Fruit fly (Drosophila melanogaster) whole organism, wandering third instar larva: Measurements from ENCODE around the gene Gpdh3.

Experiments
- CG32264 ChIP-seq: fragments of 200-800 bp; sonication (Bioruptor generic); optimal IDR thresholded peaks from 2 replicates; lab custom pipeline; 2016; ENCODE audit warnings: missing biosample characterization, missing genetic modification characterization
- CG9705 ChIP-seq: fragments of 200-800 bp; sonication (Bioruptor generic); optimal IDR thresholded peaks from 2 replicates; lab custom pipeline; 2018; ENCODE audit warnings: missing biosample characterization, mild to moderate bottlenecking, missing genetic modification characterization
- CrebA ChIP-seq: fragments of 200-800 bp; sonication (Bioruptor generic); optimal IDR thresholded peaks from 2 replicates; lab custom pipeline; 2016; ENCODE audit warnings: missing biosample characterization, mild to moderate bottlenecking, missing genetic modification characterization, borderline replicate concordance
- Dfd ChIP-seq: fragments of >200 bp; optimal IDR thresholded peaks from 2 replicates; lab custom pipeline; 2017; ENCODE audit warnings: missing biosample characterization, missing genetic modification characterization
- Dif ChIP-seq: fragments of 200-275, 200-300 bp; sonication (Bioruptor generic); optimal IDR thresholded peaks from 2 replicates; lab custom pipeline; 2018; ENCODE audit warnings: missing biosample characterization, missing genetic modification characterization; ENCODE audit not compliant: partially characterized antibody
- GATAd ChIP-seq: sonication (Bioruptor generic); optimal IDR thresholded peaks from 2 replicates; lab custom pipeline; 2016; ENCODE audit warnings: missing biosample characterization, missing genetic modification characterization
- HLH106 ChIP-seq: fragments of 200-800 bp; optimal IDR thresholded peaks from 3 replicates; lab custom pipeline; 2019; ENCODE audit warnings: missing biosample characterization, mild to moderate bottlenecking, missing genetic modification characterization, moderate library complexity
- Hnf4 ChIP-seq: fragments of 200-800 bp; sonication (Bioruptor generic); optimal IDR thresholded peaks from 2 replicates; lab custom pipeline; 2016; ENCODE audit warnings: missing biosample characterization, mild to moderate bottlenecking, missing genetic modification characterization
- Hr78 ChIP-seq: fragments of >200 bp; optimal IDR thresholded peaks from 2 replicates; lab custom pipeline; 2017; ENCODE audit warnings: missing biosample characterization, missing genetic modification characterization
- Hr83 ChIP-seq: fragments of 200-300 bp; sonication (Bioruptor generic); optimal IDR thresholded peaks from 2 replicates; lab custom pipeline; 2016; ENCODE audit warnings: missing biosample characterization, mild to moderate bottlenecking, missing genetic modification characterization, moderate library complexity; ENCODE audit not compliant: poor library complexity, severe bottlenecking
- Jra ChIP-seq: sonication (Bioruptor generic); optimal IDR thresholded peaks from 2 replicates; lab custom pipeline; 2016; ENCODE audit warnings: missing biosample characterization, missing genetic modification characterization
- Mio ChIP-seq: sonication (Bioruptor generic); optimal IDR thresholded peaks from 2 replicates; lab custom pipeline; 2016; ENCODE audit warnings: missing biosample characterization, missing genetic modification characterization
- OdsH ChIP-seq: fragments of 200-800 bp; sonication (Bioruptor generic); optimal IDR thresholded peaks from 2 replicates; lab custom pipeline; 2016; ENCODE audit warnings: missing biosample characterization, mild to moderate bottlenecking, missing genetic modification characterization
- Rel ChIP-seq, 2 experiments: fragments of 200-800 bp; sonication (Bioruptor generic) in 1 of 2; optimal IDR thresholded peaks; 2 replicates in 1 of 2; 3 replicates in 1 of 2; lab custom pipeline; 2016 to 2019; ENCODE audit warnings: mild to moderate bottlenecking in 2 of 2, missing biosample characterization in 2 of 2, missing genetic modification characterization in 2 of 2, moderate library complexity in 1 of 2
- Sp1 ChIP-seq: fragments of 200-800 bp; sonication (Bioruptor generic); optimal IDR thresholded peaks from 3 replicates; lab custom pipeline; 2019; ENCODE audit warnings: missing biosample characterization, mild to moderate bottlenecking, missing genetic modification characterization, moderate library complexity
- brk ChIP-seq: fragments of 200-800 bp; sonication (Bioruptor generic); optimal IDR thresholded peaks from 2 replicates; lab custom pipeline; 2016; ENCODE audit warnings: missing biosample characterization, mild to moderate bottlenecking, missing genetic modification characterization
- dl ChIP-seq, 2 experiments: fragments of 175-275, 200-275 bp in 1 of 2; fragments of 200-275 bp in 1 of 2; sonication (Bioruptor generic); optimal IDR thresholded peaks; lab custom pipeline; 2018; ENCODE audit warnings: mild to moderate bottlenecking in 2 of 2, missing biosample characterization in 2 of 2, missing genetic modification characterization in 2 of 2, moderate library complexity in 2 of 2; ENCODE audit not compliant: partially characterized antibody in 2 of 2, insufficient read depth in 1 of 2
- dmrt93B ChIP-seq: fragments of 200-800 bp; sonication (Bioruptor generic); optimal IDR thresholded peaks from 2 replicates; lab custom pipeline; 2018; ENCODE audit warnings: missing biosample characterization, mild to moderate bottlenecking, missing genetic modification characterization
- dsf ChIP-seq: sonication (Bioruptor generic); optimal IDR thresholded peaks from 2 replicates; lab custom pipeline; 2016; ENCODE audit warnings: missing biosample characterization, missing genetic modification characterization, borderline replicate concordance
- ey ChIP-seq: fragments of 200-800 bp; sonication (Bioruptor generic); optimal IDR thresholded peaks from 2 replicates; lab custom pipeline; 2016; ENCODE audit warnings: missing biosample characterization, missing genetic modification characterization
- fru ChIP-seq: fragments of 200-800 bp; sonication (Bioruptor generic); optimal IDR thresholded peaks from 3 replicates; lab custom pipeline; 2016; ENCODE audit warnings: missing biosample characterization, mild to moderate bottlenecking, missing genetic modification characterization
- h ChIP-seq: fragments of 200-800 bp; sonication (Bioruptor generic); optimal IDR thresholded peaks from 3 replicates; lab custom pipeline; 2016; ENCODE audit warnings: missing biosample characterization, mild to moderate bottlenecking, missing genetic modification characterization
- jim ChIP-seq: fragments of 175-275, 200-325 bp; sonication (Bioruptor generic); optimal IDR thresholded peaks from 2 replicates; lab custom pipeline; 2016; ENCODE audit warnings: missing biosample characterization, mild to moderate bottlenecking, missing genetic modification characterization
- lola ChIP-seq: fragments of >200 bp; optimal IDR thresholded peaks from 2 replicates; lab custom pipeline; 2017; ENCODE audit warnings: missing biosample characterization, missing genetic modification characterization
- pan ChIP-seq: fragments of >200 bp; optimal IDR thresholded peaks from 2 replicates; lab custom pipeline; 2017
- rgr ChIP-seq: fragments of 200-800 bp; sonication (Bioruptor generic); optimal IDR thresholded peaks from 3 replicates; lab custom pipeline; 2016; ENCODE audit warnings: missing biosample characterization, mild to moderate bottlenecking, missing genetic modification characterization
- sage ChIP-seq: fragments of 200-800 bp; sonication (Bioruptor generic); optimal IDR thresholded peaks from 2 replicates; lab custom pipeline; 2016; ENCODE audit warnings: missing biosample characterization, mild to moderate bottlenecking, missing genetic modification characterization
- sv ChIP-seq: fragments of 200-800 bp; sonication (Bioruptor generic); optimal IDR thresholded peaks from 3 replicates; lab custom pipeline; 2016; ENCODE audit warnings: missing biosample characterization, missing genetic modification characterization
- tai ChIP-seq: sonication (Bioruptor generic); optimal IDR thresholded peaks from 2 replicates; lab custom pipeline; 2016; ENCODE audit warnings: missing biosample characterization, missing genetic modification characterization
- usp ChIP-seq: fragments of >200 bp; optimal IDR thresholded peaks from 2 replicates; lab custom pipeline; 2017; ENCODE audit warnings: missing biosample characterization, missing genetic modification characterization
- woc ChIP-seq: sonication (Bioruptor generic); optimal IDR thresholded peaks from 2 replicates; lab custom pipeline; 2016; ENCODE audit warnings: missing biosample characterization, mild to moderate bottlenecking, missing genetic modification characterization

Gpdh3 gene

dm6 chr3R:22340207-22340606 is 41.6 kb upstream of the Gpdh3 start, which contains the start of gene CG5388:
Gene CG5388, minus strand, starts transcription at chr3R:22340307.
- no peak for TF ChIP-seq usp (GFP tag; lab: Kevin White, UChicago)
- TF ChIP-seq OdsH, result no peak
- no peak for TF ChIP-seq woc (GFP tag; lab: Kevin White, UChicago)
- TF ChIP-seq sage (GFP tag; lab: Kevin White, UChicago), result no peak
- TF ChIP-seq GATAd, result no peak
- no peak for TF ChIP-seq Hr83 (GFP tag; lab: Kevin White, UChicago)
- no peak for TF ChIP-seq Hnf4
- TF ChIP-seq brk (GFP tag; lab: Kevin White, UChicago), result no peak
- TF ChIP-seq Rel (GFP tag; optimal IDR thresholded peaks at IDR 0.05; lab: Kevin White, UChicago), result no peak
- TF ChIP-seq Rel (tag; optimal IDR thresholded peaks at IDR 0.05; lab: Kevin White, UChicago), result no peak
- no peak for TF ChIP-seq Hr78 (GFP tag; lab: Kevin White, UChicago)
- no peak for TF ChIP-seq dsf (GFP tag; lab: Kevin White, UChicago)
- TF ChIP-seq CrebA (GFP tag; lab: Kevin White, UChicago), result no peak
- TF ChIP-seq tai (GFP tag; lab: Kevin White, UChicago), result no peak

dm6 chr3R:22341652-22342051 is 40.2 kb upstream of the Gpdh3 start:
- no peak for TF ChIP-seq OdsH
- peak; percentile 74 for TF ChIP-seq Dfd (GFP tag; lab: Kevin White, UChicago)

dm6 chr3R:22342151-22342550 is 39.7 kb upstream of the Gpdh3 start, which contains the start of gene CG5386:
Gene CG5386, minus strand, starts transcription at chr3R:22342251.
- TF ChIP-seq ey (GFP tag; lab: Kevin White, UChicago), result no peak
- no peak for TF ChIP-seq h
- no peak for TF ChIP-seq Rel (GFP tag; optimal IDR thresholded peaks at IDR 0.05; lab: Kevin White, UChicago)
- TF ChIP-seq Rel (tag; optimal IDR thresholded peaks at IDR 0.05; lab: Kevin White, UChicago), result no peak
- no peak for TF ChIP-seq pan

- TF ChIP-seq h, result no peak
- no peak for TF ChIP-seq brk (GFP tag; lab: Kevin White, UChicago)
- TF ChIP-seq sage (GFP tag; lab: Kevin White, UChicago), result no peak
- no peak for TF ChIP-seq sv (GFP tag; lab: Kevin White, UChicago)
- no peak for TF ChIP-seq CG9705 (GFP tag; lab: Kevin White, UChicago)
- no peak for TF ChIP-seq rgr (GFP tag; lab: Kevin White, UChicago)
- TF ChIP-seq dl (GFP tag; optimal IDR thresholded peaks at IDR 0.05; lab: Kevin White, UChicago; ENCODE audit: insufficient read depth in 1 of 2, partially characterized antibody in 2 of 2), result no peak
- no peak for TF ChIP-seq CG32264
- no peak for TF ChIP-seq Dif (GFP tag; lab: Kevin White, UChicago)
- TF ChIP-seq usp (GFP tag; lab: Kevin White, UChicago), result no peak
- TF ChIP-seq Hnf4, result no peak
- TF ChIP-seq tai (GFP tag; lab: Kevin White, UChicago), result no peak
- TF ChIP-seq Mio (GFP tag; lab: Kevin White, UChicago), result no peak
- no peak for TF ChIP-seq jim (GFP tag; lab: Kevin White, UChicago)
These were observed 39.1 kb upstream of the Gpdh3 start for dm6 chr3R:22342708-22343107.

dm6 chr3R:22351396-22351795 is 30.4 kb upstream of the Gpdh3 start, which contains the start of gene rdhB:
Gene rdhB, plus strand, starts transcription at chr3R:22351696.
- no peak for TF ChIP-seq HLH106 (tag; lab: Kevin White, UChicago)
- TF ChIP-seq lola (GFP tag; lab: Kevin White, UChicago), result no peak
- TF ChIP-seq h, result no peak
- no peak for TF ChIP-seq Dif (GFP tag; lab: Kevin White, UChicago)
- no peak for TF ChIP-seq dmrt93B (GFP tag; lab: Kevin White, UChicago)
- TF ChIP-seq fru (GFP tag; lab: Kevin White, UChicago), result no peak
- TF ChIP-seq rgr (GFP tag; lab: Kevin White, UChicago), result no peak
- TF ChIP-seq CrebA (GFP tag; lab: Kevin White, UChicago), result no peak
- no peak for TF ChIP-seq sage (GFP tag; lab: Kevin White, UChicago)
- TF ChIP-seq Dfd (GFP tag; lab: Kevin White, UChicago), result no peak
- TF ChIP-seq Hr78 (GFP tag; lab: Kevin White, UChicago), result no peak
- no peak for TF ChIP-seq usp (GFP tag; lab: Kevin White, UChicago)
- TF ChIP-seq Rel (GFP tag; optimal IDR thresholded peaks at IDR 0.05; lab: Kevin White, UChicago), result no peak
- TF ChIP-seq Rel (tag; optimal IDR thresholded peaks at IDR 0.05; lab: Kevin White, UChicago), result no peak
- no peak for TF ChIP-seq Jra (GFP tag; lab: Kevin White, UChicago)
- no peak for TF ChIP-seq Sp1 (GFP tag; lab: Kevin White, UChicago)
